Fruit fly (Drosophila melanogaster) Kc167 (cell line): ENCODE data around the gene Strump.

Source experiments
- Myc ChIP-seq: fragments of >200 bp; optimal IDR thresholded peaks from 2 replicates; lab custom pipeline; 2017; ENCODE audit warnings: missing external identifiers
- Sin3A ChIP-seq: fragments of >200 bp; optimal IDR thresholded peaks from 2 replicates; lab custom pipeline; 2018; ENCODE audit warnings: missing external identifiers
- h ChIP-seq: fragments of >200 bp; optimal IDR thresholded peaks from 3 replicates; lab custom pipeline; 2018; ENCODE audit warnings: missing external identifiers
- insv ChIP-seq: fragments of >200 bp; optimal IDR thresholded peaks from 3 replicates; lab custom pipeline; 2018; ENCODE audit warnings: missing external identifiers
- psq ChIP-seq: fragments of >200 bp; optimal IDR thresholded peaks from 2 replicates; lab custom pipeline; 2017; ENCODE audit warnings: missing external identifiers
- ttk ChIP-seq: sonication (Bioruptor generic); optimal IDR thresholded peaks from 2 replicates; lab custom pipeline; 2017; ENCODE audit warnings: missing external identifiers

Gene Strump

dm6 chr3L:16155547-16155946, 33.7 kb downstream of the Strump start:
- TF ChIP-seq insv (no peak), Myc (lab: Kevin White, UChicago) (no peak), h (no peak), ttk (lab: Kevin White, UChicago) (no peak), Sin3A (lab: Kevin White, UChicago) (no peak), psq (no peak)

- no peak for TF ChIP-seq h
- TF ChIP-seq Myc (lab: Kevin White, UChicago), result no peak
Observed at dm6 chr3L:16156788-16157208, 35.0 kb downstream of the Strump start.

- no peak for TF ChIP-seq insv
- no peak for TF ChIP-seq psq
- no peak for TF ChIP-seq Myc (lab: Kevin White, UChicago)
- TF ChIP-seq Sin3A (lab: Kevin White, UChicago), result no peak
- TF ChIP-seq ttk (lab: Kevin White, UChicago), result no peak
- no peak for TF ChIP-seq h
Observed at dm6 chr3L:16157251-16158190, 35.7 kb downstream of the Strump start.

dm6 chr3L:16158322-16158721, 36.5 kb downstream of the Strump start:
- no peak for TF ChIP-seq psq
- TF ChIP-seq Myc (lab: Kevin White, UChicago), result no peak
- TF ChIP-seq insv, result no peak
- no peak for TF ChIP-seq ttk (lab: Kevin White, UChicago)
- TF ChIP-seq Sin3A (lab: Kevin White, UChicago), result no peak
- no peak for TF ChIP-seq h

dm6 chr3L:16159161-16160072, 37.6 kb downstream of the Strump start:
- TF ChIP-seq insv (no peak), Sin3A (lab: Kevin White, UChicago) (no peak), ttk (lab: Kevin White, UChicago) (no peak), Myc (lab: Kevin White, UChicago) (no peak), psq (no peak), h (no peak)

- TF ChIP-seq ttk (lab: Kevin White, UChicago) (no peak), insv (no peak), h (no peak), Myc (lab: Kevin White, UChicago) (no peak)
Observed at dm6 chr3L:16160073-16160398, 38.2 kb downstream of the Strump start.

dm6 chr3L:16160420-16161069, 38.7 kb downstream of the Strump start:
- TF ChIP-seq insv (no peak), Sin3A (lab: Kevin White, UChicago) (no peak), ttk (lab: Kevin White, UChicago) (no peak), psq (no peak), h (no peak), Myc (lab: Kevin White, UChicago) (no peak)

- TF ChIP-seq psq (no peak), Myc (lab: Kevin White, UChicago) (no peak), ttk (lab: Kevin White, UChicago) (no peak), insv (no peak), Sin3A (lab: Kevin White, UChicago) (no peak), h (no peak)
Observed at dm6 chr3L:16161131-16161530, 39.3 kb downstream of the Strump start.

dm6 chr3L:16161847-16162556, 40.2 kb downstream of the Strump start:
- TF ChIP-seq Myc (lab: Kevin White, UChicago) (no peak), insv (no peak), ttk (lab: Kevin White, UChicago) (no peak), Sin3A (lab: Kevin White, UChicago) (no peak), psq (no peak), h (no peak)

- TF ChIP-seq h, result no peak
- no peak for TF ChIP-seq insv
- TF ChIP-seq Myc (lab: Kevin White, UChicago), result no peak
- no peak for TF ChIP-seq Sin3A (lab: Kevin White, UChicago)
- no peak for TF ChIP-seq ttk (lab: Kevin White, UChicago)
- TF ChIP-seq psq, result no peak
Observed at dm6 chr3L:16164150-16165039, 42.6 kb downstream of the Strump start, which contains the start of gene CG5151. CG5151 (minus strand) TSS chr3L:16164701.
